Worm (Caenorhabditis elegans) whole organism, mixed stage, embryonic: ENCODE data around the gene sdz-5.

Source experiments
- blmp-1 ChIP-seq: fragments of 150-350 bp; optimal IDR thresholded peaks from 2 replicates; lab custom pipeline; 2014; ENCODE audit warnings: missing biosample characterization, missing genetic modification characterization
- lin-13 ChIP-seq: fragments of 150-350 bp; optimal IDR thresholded peaks from 2 replicates; lab custom pipeline; 2014; ENCODE audit warnings: missing biosample characterization, missing genetic modification characterization
- lsy-2 ChIP-seq: fragments of 150-350 bp; optimal IDR thresholded peaks from 2 replicates; lab custom pipeline; 2014; ENCODE audit warnings: missing biosample characterization, missing genetic modification characterization
- nhr-76 ChIP-seq: sonication (generic microtip); optimal IDR thresholded peaks from 2 replicates; lab custom pipeline; 2017; ENCODE audit warnings: missing biosample characterization, missing genetic modification characterization
- snpc-4 ChIP-seq: fragments of 150-350 bp; optimal IDR thresholded peaks from 2 replicates; lab custom pipeline; 2014; ENCODE audit warnings: missing biosample characterization, missing genetic modification characterization

DNA sequence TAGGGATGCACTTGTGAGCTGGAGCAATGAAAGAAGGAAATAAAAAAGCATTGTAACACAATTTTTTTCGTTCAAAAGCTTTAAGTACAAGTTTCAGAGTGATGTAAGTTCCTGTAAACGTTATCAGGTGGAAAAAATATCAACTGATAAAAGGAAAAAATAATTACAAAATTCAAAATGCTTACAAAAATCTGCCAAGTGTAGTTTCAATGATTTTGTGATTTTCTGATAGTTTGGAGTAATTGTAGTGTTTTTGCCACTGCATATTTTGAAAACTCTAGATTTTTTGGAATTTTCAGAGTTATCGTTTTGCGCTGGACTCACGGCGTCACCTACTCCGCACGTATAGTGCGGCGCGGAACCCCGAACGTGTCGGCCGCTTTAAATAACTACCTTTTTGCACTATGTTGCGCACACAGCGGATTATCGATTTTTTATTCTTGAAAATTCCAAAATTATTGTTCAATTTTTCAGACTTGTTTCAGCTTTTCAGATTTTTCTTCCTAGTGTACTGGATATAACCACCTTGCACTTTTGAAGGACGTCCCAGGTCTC, 15.0 kb downstream of the sdz-5 start, which contains the start of gene clec-2:
- TF ChIP-seq lin-13 (tag; lab: Kevin White, UChicago), result no peak
- no peak for TF ChIP-seq blmp-1 (tag; lab: Kevin White, UChicago)
- no peak for TF ChIP-seq lsy-2 (tag; lab: Kevin White, UChicago)
- no peak for TF ChIP-seq snpc-4 (tag; lab: Kevin White, UChicago)
- TF ChIP-seq nhr-76 (tag; lab: Kevin White, UChicago), result no peak
